Worm (Caenorhabditis elegans) whole organism, early embryonic: ENCODE results near the gene papl-1.

Experiments
- ama-1 ChIP-seq: fragments of 150-350 bp; optimal IDR thresholded peaks from 2 replicates; lab custom pipeline; 2014
- flt-1 ChIP-seq: fragments of 200-800 bp; sonication (Bioruptor generic); IDR thresholded peaks from 2 replicates; pipeline ENCODE4 v1.3.6; 2022; ENCODE audit warnings: missing genetic modification characterization, missing compliant biosample characterization
- hnd-1 ChIP-seq: sonication (generic microtip); optimal IDR thresholded peaks from 2 replicates; lab custom pipeline; 2016; ENCODE audit warnings: missing genetic modification characterization, missing compliant biosample characterization
- tbx-11 ChIP-seq: fragments of 200-800 bp; sonication (Bioruptor generic); IDR thresholded peaks from 2 replicates; pipeline ENCODE4 v1.3.6; 2022; ENCODE audit warnings: missing genetic modification characterization, missing compliant biosample characterization

ce11 chrV:12728062-12728665, 31.4 kb downstream of the papl-1 start, which contains the start of the genes rpl-28 and mrpl-49:
- no peak for TF ChIP-seq flt-1 (GFP tag; lab: Robert Waterston, UW)
- no peak for TF ChIP-seq tbx-11 (GFP tag; lab: Robert Waterston, UW)
- no peak for TF ChIP-seq hnd-1 (tag; lab: Kevin White, UChicago)
- no peak for TF ChIP-seq ama-1 (lab: Kevin White, UChicago)
